Worm (Caenorhabditis elegans) whole organism, young adult: ENCODE data around the gene fos-1.
A peak's percentile ranks its signal among the peaks of the same experiment; 100 is the strongest.

ENCODE experiments used
- B0261.1 ChIP-seq: sonication (generic microtip); optimal IDR thresholded peaks from 2 replicates; lab custom pipeline; 2016; ENCODE audit warnings: mild to moderate bottlenecking, missing genetic modification characterization, moderate library complexity, missing compliant biosample characterization
- F23B12.7 ChIP-seq: sonication (generic microtip); optimal IDR thresholded peaks from 2 replicates; lab custom pipeline; 2017; ENCODE audit warnings: missing genetic modification characterization, mild to moderate bottlenecking, missing compliant biosample characterization, antibody characterized with exemption, moderate library complexity; ENCODE audit not compliant: insufficient read depth
- F37B4.10 ChIP-seq: fragments of 200-800 bp; sonication (Bioruptor generic); IDR thresholded peaks from 2 replicates; pipeline ENCODE4 v1.3.6; 2022; ENCODE audit warnings: missing genetic modification characterization, missing compliant biosample characterization
- F52B5.7 ChIP-seq: sonication (generic microtip); optimal IDR thresholded peaks from 2 replicates; lab custom pipeline; 2016; ENCODE audit warnings: mild to moderate bottlenecking, missing genetic modification characterization, missing compliant biosample characterization
- F57A8.1 ChIP-seq: fragments of 200-800 bp; sonication (Bioruptor generic); optimal IDR thresholded peaks from 2 replicates; lab custom pipeline; 2018; ENCODE audit warnings: mild to moderate bottlenecking, missing genetic modification characterization, moderate library complexity, missing compliant biosample characterization
- T07F8.4 ChIP-seq: sonication (generic microtip); optimal IDR thresholded peaks from 2 replicates; lab custom pipeline; 2016; ENCODE audit warnings: mild to moderate bottlenecking, missing genetic modification characterization, moderate library complexity, missing compliant biosample characterization
- T26A5.8 ChIP-seq: sonication (generic microtip); optimal IDR thresholded peaks from 2 replicates; lab custom pipeline; 2016; ENCODE audit warnings: missing genetic modification characterization, missing compliant biosample characterization
- Y53F4B.3 ChIP-seq: fragments of 200-800 bp; sonication (Bioruptor generic); IDR thresholded peaks from 2 replicates; pipeline ENCODE4 v1.3.6; 2022; ENCODE audit warnings: missing genetic modification reagents, missing genetic modification characterization, missing compliant biosample characterization
- Y53G8AR.9 ChIP-seq: fragments of 200-800 bp; sonication (Bioruptor generic); conservative IDR thresholded peaks from 2 replicates; pipeline ENCODE4 v1.3.6; 2022; ENCODE audit warnings: missing genetic modification reagents, missing genetic modification characterization, missing compliant biosample characterization
- Y67H2A.10 ChIP-seq: fragments of 200-800 bp; sonication (Bioruptor generic); conservative IDR thresholded peaks from 2 replicates; pipeline ENCODE4 v1.3.6; 2022; ENCODE audit warnings: missing genetic modification reagents, missing genetic modification characterization, missing compliant biosample characterization
- Y79H2A.3 ChIP-seq: fragments of 200-800 bp; sonication (Bioruptor generic); conservative IDR thresholded peaks from 2 replicates; pipeline ENCODE4 v1.3.6; 2022; ENCODE audit warnings: missing genetic modification reagents, missing genetic modification characterization, missing compliant biosample characterization
- aptf-2 ChIP-seq: fragments of 200-800 bp; sonication (Bioruptor generic); conservative IDR thresholded peaks from 2 replicates; pipeline ENCODE4 v1.3.6; 2022; ENCODE audit warnings: missing genetic modification reagents, missing genetic modification characterization, missing compliant biosample characterization
- attf-3 ChIP-seq: fragments of 200-800 bp; sonication (Bioruptor generic); conservative IDR thresholded peaks from 2 replicates; pipeline ENCODE4 v1.3.6; 2022; ENCODE audit warnings: missing genetic modification reagents, missing genetic modification characterization, missing compliant biosample characterization
- bed-2 ChIP-seq: fragments of 200-800 bp; sonication (Bioruptor generic); IDR thresholded peaks from 2 replicates; pipeline ENCODE4 v1.3.6; 2022; ENCODE audit warnings: missing genetic modification reagents, missing genetic modification characterization, missing compliant biosample characterization
- cebp-2 ChIP-seq: fragments of 200-800 bp; sonication (Bioruptor generic); IDR thresholded peaks from 2 replicates; pipeline ENCODE4 v1.3.6; 2022; ENCODE audit warnings: missing genetic modification characterization, missing compliant biosample characterization
- ceh-40 ChIP-seq: fragments of 200-800 bp; sonication (Bioruptor generic); IDR thresholded peaks from 2 replicates; pipeline ENCODE4 v1.3.6; 2022; ENCODE audit warnings: missing genetic modification characterization, missing compliant biosample characterization
- die-1 ChIP-seq: sonication (generic microtip); optimal IDR thresholded peaks from 2 replicates; lab custom pipeline; 2016; ENCODE audit warnings: missing genotype, mild to moderate bottlenecking, missing genetic modification characterization, missing compliant biosample characterization
- dpff-1 ChIP-seq: sonication (generic microtip); optimal IDR thresholded peaks from 2 replicates; lab custom pipeline; 2017; ENCODE audit warnings: mild to moderate bottlenecking, missing genetic modification characterization, missing compliant biosample characterization
- egl-18 ChIP-seq: fragments of 200-800 bp; sonication (Bioruptor generic); IDR thresholded peaks from 2 replicates; pipeline ENCODE4 v1.3.6; 2022; ENCODE audit warnings: missing genetic modification reagents, missing genetic modification characterization, missing compliant biosample characterization
- egrh-3 ChIP-seq: fragments of 200-800 bp; sonication (Bioruptor generic); IDR thresholded peaks from 2 replicates; pipeline ENCODE4 v1.3.6; 2022; ENCODE audit warnings: missing genetic modification reagents, missing genetic modification characterization, missing compliant biosample characterization
- ekl-4 ChIP-seq: fragments of 200-800 bp; sonication (Bioruptor generic); IDR thresholded peaks from 2 replicates; pipeline ENCODE4 v1.3.6; 2022; ENCODE audit warnings: missing genetic modification reagents, missing genetic modification characterization, missing compliant biosample characterization
- ets-4 ChIP-seq: fragments of 200-800 bp; sonication (Bioruptor generic); optimal IDR thresholded peaks from 2 replicates; lab custom pipeline; 2018; ENCODE audit warnings: mild to moderate bottlenecking, missing genetic modification characterization, missing compliant biosample characterization
- fkh-3 ChIP-seq: sonication (generic microtip); optimal IDR thresholded peaks from 2 replicates; lab custom pipeline; 2016; ENCODE audit warnings: mild to moderate bottlenecking, missing genetic modification characterization, missing compliant biosample characterization
- him-1 ChIP-seq: sonication (generic microtip); optimal IDR thresholded peaks from 2 replicates; lab custom pipeline; 2016; ENCODE audit warnings: missing genotype, missing genetic modification reagents, missing genetic modification characterization, missing compliant biosample characterization
- hlh-12 ChIP-seq: sonication (generic microtip); optimal IDR thresholded peaks from 2 replicates; lab custom pipeline; 2016; ENCODE audit warnings: missing genetic modification characterization, missing compliant biosample characterization
- hmg-20 ChIP-seq: fragments of 200-800 bp; sonication (Bioruptor generic); IDR thresholded peaks from 2 replicates; pipeline ENCODE4 v1.3.6; 2022; ENCODE audit warnings: missing genetic modification reagents, missing genetic modification characterization, missing compliant biosample characterization
- hsf-1 ChIP-seq: fragments of 200-800 bp; sonication (Bioruptor generic); IDR thresholded peaks from 2 replicates; pipeline ENCODE4 v1.3.6; 2022; ENCODE audit warnings: missing genetic modification reagents, missing genetic modification characterization, missing compliant biosample characterization
- lin-54 ChIP-seq: fragments of 200-800 bp; sonication (Bioruptor generic); optimal IDR thresholded peaks from 2 replicates; lab custom pipeline; 2018; ENCODE audit warnings: mild to moderate bottlenecking, missing genetic modification characterization, missing compliant biosample characterization
- lsl-1 ChIP-seq: fragments of 200-800 bp; sonication (Bioruptor generic); optimal IDR thresholded peaks from 2 replicates; lab custom pipeline; 2018; ENCODE audit warnings: mild to moderate bottlenecking, missing genetic modification characterization, moderate library complexity, missing compliant biosample characterization
- lsy-27 ChIP-seq: sonication (generic microtip); optimal IDR thresholded peaks from 2 replicates; lab custom pipeline; 2017; ENCODE audit warnings: missing genetic modification characterization, mild to moderate bottlenecking, missing compliant biosample characterization, antibody characterized with exemption, missing genotype, borderline replicate concordance; ENCODE audit not compliant: insufficient read depth
- madf-8 ChIP-seq: fragments of 200-800 bp; sonication (Bioruptor generic); conservative IDR thresholded peaks from 2 replicates; pipeline ENCODE4 v1.3.6; 2022; ENCODE audit warnings: missing genetic modification reagents, missing genetic modification characterization, missing compliant biosample characterization
- mcd-1 ChIP-seq: fragments of 200-800 bp; sonication (Bioruptor generic); IDR thresholded peaks from 2 replicates; pipeline ENCODE4 v1.3.6; 2022; ENCODE audit warnings: missing genetic modification reagents, missing genetic modification characterization, missing compliant biosample characterization
- mes-4 ChIP-seq: sonication (generic microtip); optimal IDR thresholded peaks from 2 replicates; lab custom pipeline; 2016; ENCODE audit warnings: missing genotype, missing genetic modification characterization, missing compliant biosample characterization
- mxl-1 ChIP-seq: sonication (generic microtip); optimal IDR thresholded peaks from 2 replicates; lab custom pipeline; 2016; ENCODE audit warnings: missing genetic modification characterization, missing compliant biosample characterization
- nfya-1 ChIP-seq: sonication (generic microtip); optimal IDR thresholded peaks from 2 replicates; lab custom pipeline; 2017; ENCODE audit warnings: antibody characterized with exemption, missing compliant biosample characterization, missing genetic modification characterization, borderline replicate concordance; ENCODE audit not compliant: insufficient read depth
- nfya-2 ChIP-seq: fragments of 200-800 bp; sonication (Bioruptor generic); IDR thresholded peaks from 2 replicates; pipeline ENCODE4 v1.3.6; 2022; ENCODE audit warnings: missing genetic modification reagents, missing genetic modification characterization, missing compliant biosample characterization
- nhr-80 ChIP-seq: sonication (generic microtip); optimal IDR thresholded peaks from 2 replicates; lab custom pipeline; 2016; ENCODE audit warnings: missing genetic modification characterization, missing compliant biosample characterization
- pha-4 ChIP-seq: fragments of 150-350 bp; sonication (generic microtip); optimal IDR thresholded peaks from 2 replicates; lab custom pipeline; 2014; ENCODE audit warnings: missing biosample characterization, missing genetic modification reagents, missing genetic modification characterization
- sdz-38 ChIP-seq: sonication (generic microtip); optimal IDR thresholded peaks from 2 replicates; lab custom pipeline; 2016; ENCODE audit warnings: missing genotype, missing genetic modification characterization, missing compliant biosample characterization
- sea-2 ChIP-seq: fragments of 200-800 bp; sonication (Bioruptor generic); IDR thresholded peaks from 2 replicates; pipeline ENCODE4 v1.3.6; 2022; ENCODE audit warnings: missing genetic modification characterization, missing compliant biosample characterization
- snpc-1.3 ChIP-seq: sonication (generic microtip); optimal IDR thresholded peaks from 2 replicates; lab custom pipeline; 2017; ENCODE audit warnings: missing genetic modification characterization, mild to moderate bottlenecking, missing compliant biosample characterization, antibody characterized with exemption, moderate library complexity, missing genotype, missing genetic modification reagents; ENCODE audit not compliant: insufficient read depth
- snpc-3.4 ChIP-seq: sonication (generic microtip); optimal IDR thresholded peaks from 2 replicates; lab custom pipeline; 2017; ENCODE audit warnings: missing genetic modification characterization, mild to moderate bottlenecking, missing compliant biosample characterization, antibody characterized with exemption, moderate library complexity, missing genotype, missing genetic modification reagents
- sptf-2 ChIP-seq: fragments of 200-800 bp; sonication (Bioruptor generic); optimal IDR thresholded peaks from 2 replicates; lab custom pipeline; 2018; ENCODE audit warnings: mild to moderate bottlenecking, missing genetic modification characterization, missing compliant biosample characterization
- tbp1 ChIP-seq: fragments of 200-800 bp; sonication (Bioruptor generic); optimal IDR thresholded peaks from 2 replicates; lab custom pipeline; 2018; ENCODE audit warnings: mild to moderate bottlenecking, missing genetic modification characterization, missing compliant biosample characterization
- unc-130 ChIP-seq: sonication (generic microtip); optimal IDR thresholded peaks from 2 replicates; lab custom pipeline; 2016; ENCODE audit warnings: missing genetic modification reagents, missing genetic modification characterization, missing compliant biosample characterization
- unc-62 ChIP-seq: fragments of 150-350 bp; optimal IDR thresholded peaks from 2 replicates; lab custom pipeline; 2014; ENCODE audit warnings: missing biosample characterization, missing genetic modification reagents, missing genetic modification characterization
- xnd-1 ChIP-seq: sonication (generic microtip); optimal IDR thresholded peaks from 2 replicates; lab custom pipeline; 2016; ENCODE audit warnings: missing genotype, missing genetic modification reagents, missing genetic modification characterization, missing compliant biosample characterization
- zim-3 ChIP-seq: sonication (generic microtip); optimal IDR thresholded peaks from 2 replicates; lab custom pipeline; 2017; ENCODE audit warnings: mild to moderate bottlenecking, missing genetic modification characterization, moderate library complexity, missing compliant biosample characterization
- ztf-26 ChIP-seq: sonication (generic microtip); optimal IDR thresholded peaks from 2 replicates; lab custom pipeline; 2017; ENCODE audit warnings: missing genetic modification characterization, missing compliant biosample characterization

fos-1 gene

DNA sequence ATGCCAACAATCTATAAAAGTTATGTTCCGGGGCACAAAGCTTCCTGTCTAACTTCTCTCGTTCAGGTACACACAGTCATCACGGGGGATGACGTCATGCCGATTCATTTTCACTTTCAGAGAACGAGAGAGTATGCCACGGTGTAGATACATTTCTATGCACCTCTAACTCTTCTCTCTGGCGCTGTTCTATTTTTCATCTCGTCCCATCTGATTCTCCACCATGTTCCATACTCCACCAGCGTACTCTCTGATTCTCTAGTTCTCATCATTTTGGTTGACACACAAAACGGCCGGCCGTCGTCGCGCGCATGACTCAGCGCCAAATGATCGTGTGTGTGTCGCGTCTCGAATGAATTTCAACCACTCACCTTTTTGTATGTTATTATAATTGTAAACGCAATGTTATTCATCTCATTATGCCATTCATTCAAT is 3.0 kb upstream of the fos-1 start (continued):
- TF ChIP-seq F52B5.7 (tag; lab: Kevin White, UChicago): no peak
- no peak for TF ChIP-seq him-1 (tag; lab: Kevin White, UChicago)
- TF ChIP-seq unc-62 (GFP tag; lab: Kevin White, UChicago): peak; percentile 25
- peak; percentile 91 for TF ChIP-seq ets-4
- peak; percentile 76 for TF ChIP-seq lin-54
- no peak for TF ChIP-seq Y79H2A.3 (GFP tag; lab: Robert Waterston, UW)
- TF ChIP-seq hsf-1 (GFP tag; lab: Robert Waterston, UW): peak; percentile 57; the same call in 1 of the 2 replicates
- no peak for TF ChIP-seq sptf-2 (GFP tag; lab: Kevin White, UChicago)
- TF ChIP-seq sdz-38 (tag; lab: Kevin White, UChicago): no peak
- peak; percentile 92 for TF ChIP-seq ztf-26 (tag; lab: Kevin White, UChicago)
- TF ChIP-seq snpc-1.3: no peak
- no peak for TF ChIP-seq nfya-2 (GFP tag; lab: Robert Waterston, UW)
- TF ChIP-seq F37B4.10 (GFP tag; lab: Robert Waterston, UW): peak; percentile 89; the same call in 1 of the 2 replicates
- no peak for TF ChIP-seq hlh-12 (tag; lab: Kevin White, UChicago)
- TF ChIP-seq F23B12.7 (tag; lab: Kevin White, UChicago): no peak
- TF ChIP-seq ekl-4 (GFP tag; lab: Robert Waterston, UW): peak; percentile 82
- peak; percentile 27 for TF ChIP-seq pha-4 (tag; lab: Kevin White, UChicago)
- TF ChIP-seq xnd-1: no peak
- 0 out of 2 replicates have a peak, but pooled peaks have one; percentile 14 for TF ChIP-seq egrh-3 (GFP tag; lab: Robert Waterston, UW)
- 0 out of 2 replicates have a peak, but pooled peaks have one; percentile 73 for TF ChIP-seq cebp-2 (GFP tag; lab: Robert Waterston, UW)
- peak; percentile 74; the same call in 1 of the 2 replicates for TF ChIP-seq Y53G8AR.9 (GFP tag; lab: Robert Waterston, UW)
- no peak for TF ChIP-seq aptf-2 (GFP tag; lab: Robert Waterston, UW)
- TF ChIP-seq nfya-1 (tag; lab: Kevin White, UChicago): no peak
- no peak for TF ChIP-seq mes-4
- no peak for TF ChIP-seq lsl-1
- TF ChIP-seq attf-3 (GFP tag; lab: Robert Waterston, UW): peak; percentile 62
- TF ChIP-seq F57A8.1: no peak
- TF ChIP-seq unc-130 (GFP tag; lab: Kevin White, UChicago): no peak
- TF ChIP-seq Y67H2A.10: peak; percentile 40; the same call in 1 of the 2 replicates
- no peak for TF ChIP-seq fkh-3 (tag; lab: Kevin White, UChicago)
- TF ChIP-seq hmg-20: 0 out of 2 replicates have a peak, but pooled peaks have one; percentile 13
- no peak for TF ChIP-seq T26A5.8
- TF ChIP-seq tbp1 (GFP tag; lab: Kevin White, UChicago): peak; percentile 64
- TF ChIP-seq dpff-1 (tag; lab: Kevin White, UChicago): no peak
- peak; percentile 97 for TF ChIP-seq nhr-80 (tag; lab: Kevin White, UChicago)
- peak; percentile 62 for TF ChIP-seq die-1 (tag; lab: Kevin White, UChicago)
- no peak for TF ChIP-seq mxl-1 (tag; lab: Kevin White, UChicago)
- TF ChIP-seq zim-3: no peak
- TF ChIP-seq sea-2: no peak
- TF ChIP-seq mcd-1 (GFP tag; lab: Robert Waterston, UW): peak; percentile 75
- no peak for TF ChIP-seq snpc-3.4
- TF ChIP-seq T07F8.4 (tag; lab: Kevin White, UChicago): no peak
- no peak for TF ChIP-seq madf-8
- no peak for TF ChIP-seq Y53F4B.3
- no peak for TF ChIP-seq bed-2 (GFP tag; lab: Robert Waterston, UW)
- TF ChIP-seq lsy-27 (tag; lab: Kevin White, UChicago): no peak
- no peak for TF ChIP-seq B0261.1 (tag; lab: Kevin White, UChicago)
- TF ChIP-seq egl-18: 0 out of 2 replicates have a peak, but pooled peaks have one; percentile 21
- no peak for TF ChIP-seq ceh-40 (GFP tag; lab: Robert Waterston, UW)
